Fruit fly (Drosophila melanogaster): ENCODE results near the gene Crag.

Gene Crag

dm6 chrX:8558762-8559172 lies 33.1 kb upstream of the Crag start, which contains the start of gene IntS4 (continued):
- peak; percentile 87 for TF ChIP-seq Opbp (GFP tag; IDR thresholded peaks at IDR 0.05; ENCODE audit: partially characterized antibody)
- TF ChIP-seq CG7928 (GFP tag; optimal IDR thresholded peaks at IDR 0.05): peak; percentile 19
- TF ChIP-seq CG18011 (GFP tag; optimal IDR thresholded peaks at IDR 0.05): peak; percentile 1
- peak; percentile 34; the same call in 1 of the 2 replicates for TF ChIP-seq CG31224 (GFP tag; IDR thresholded peaks at IDR 0.05)
- TF ChIP-seq org-1 (GFP tag; optimal IDR thresholded peaks at IDR 0.05): no peak
- no peak for TF ChIP-seq sc (optimal IDR thresholded peaks at IDR 0.05)
- TF ChIP-seq sc (GFP tag; optimal IDR thresholded peaks at IDR 0.05): peak; percentile 24
- TF ChIP-seq rib (GFP tag; IDR thresholded peaks at IDR 0.05): 0 out of 2 replicates have a peak, but pooled peaks have one; percentile 35
- peak; percentile 62 for TF ChIP-seq CG8290 (GFP tag; optimal IDR thresholded peaks at IDR 0.05)
- peak; percentile 11 to 57 for TF ChIP-seq CG8290 (tag; optimal IDR thresholded peaks at IDR 0.05)
- TF ChIP-seq CG34422 (GFP tag; IDR thresholded peaks at IDR 0.05): peak; percentile 41; the same call in 1 of the 3 replicates
- TF ChIP-seq tna (GFP tag; IDR thresholded peaks at IDR 0.05; ENCODE audit: partially characterized antibody): peak; percentile 85; the same call in 1 of the 2 replicates
- no peak for TF ChIP-seq CG43689 (GFP tag; IDR thresholded peaks at IDR 0.05)
- TF ChIP-seq CG5953 (GFP tag; IDR thresholded peaks at IDR 0.05): no peak
- peak; percentile 17 for TF ChIP-seq Sin3A (optimal IDR thresholded peaks at IDR 0.05)
- peak; percentile 83; the same call in 1 of the 2 replicates for TF ChIP-seq nerfin-2 (GFP tag; IDR thresholded peaks at IDR 0.05; ENCODE audit: partially characterized antibody)
- no peak for TF ChIP-seq abd-A (tag; optimal IDR thresholded peaks at IDR 0.05)
- TF ChIP-seq sima (GFP tag; optimal IDR thresholded peaks at IDR 0.05): no peak
- TF ChIP-seq Lim3 (GFP tag; IDR thresholded peaks at IDR 0.05): no peak
- no peak for TF ChIP-seq nau (GFP tag; optimal IDR thresholded peaks at IDR 0.05)
- TF ChIP-seq zfh1 (GFP tag; IDR thresholded peaks at IDR 0.05): peak; percentile 50; the same call in 1 of the 3 replicates
- no peak for TF ChIP-seq Eip74EF (GFP tag; optimal IDR thresholded peaks at IDR 0.05)
- peak; percentile 94 for TF ChIP-seq vnd (GFP tag; IDR thresholded peaks at IDR 0.05; ENCODE audit: partially characterized antibody)
- TF ChIP-seq salm (tag; optimal IDR thresholded peaks at IDR 0.05): no peak
- TF ChIP-seq CG11247 (GFP tag; IDR thresholded peaks at IDR 0.05): 0 out of 2 replicates have a peak, but pooled peaks have one; percentile 52
- TF ChIP-seq Bteb2 (GFP tag; optimal IDR thresholded peaks at IDR 0.05): no peak
- TF ChIP-seq Poxn (GFP tag; IDR thresholded peaks at IDR 0.05): peak; percentile 26; the same call in 1 of the 2 replicates
- TF ChIP-seq ems (GFP tag; optimal IDR thresholded peaks at IDR 0.05): peak; percentile 46
- TF ChIP-seq CG2120 (GFP tag; optimal IDR thresholded peaks at IDR 0.05): peak; percentile 79
- peak; percentile 34 for TF ChIP-seq Dad (GFP tag; optimal IDR thresholded peaks at IDR 0.05)
- peak; percentile 42 for TF ChIP-seq jumu (GFP tag; optimal IDR thresholded peaks at IDR 0.05)
- no peak for TF ChIP-seq pros (GFP tag; optimal IDR thresholded peaks at IDR 0.05)

dm6 chrX:8560087-8560999 lies 31.5 kb upstream of the Crag start, which contains the start of the genes CG12112 and Trf4-1:
CG12112 (minus strand) TSS chrX:8560192.
Trf4-1 (plus strand) TSS chrX:8560322.
- TF ChIP-seq tio (GFP tag; optimal IDR thresholded peaks at IDR 0.05): peak; percentile 1
- TF ChIP-seq CG16779 (GFP tag; IDR thresholded peaks at IDR 0.05): no peak
- no peak for TF ChIP-seq odd (GFP tag; optimal IDR thresholded peaks at IDR 0.05)
- no peak for TF ChIP-seq CG10565 (GFP tag; optimal IDR thresholded peaks at IDR 0.05)
- no peak for TF ChIP-seq CG4360 (GFP tag; IDR thresholded peaks at IDR 0.05)
- TF ChIP-seq CG32532 (GFP tag; IDR thresholded peaks at IDR 0.05): no peak; the same call in 1 of the 2 replicates
- TF ChIP-seq Dek (tag; optimal IDR thresholded peaks at IDR 0.05): peak; percentile 3
- TF ChIP-seq H15 (GFP tag; IDR thresholded peaks at IDR 0.05): no peak
- peak; percentile 11 for TF ChIP-seq CG12104 (GFP tag; optimal IDR thresholded peaks at IDR 0.05)
- no peak for TF ChIP-seq CG11456 (GFP tag; IDR thresholded peaks at IDR 0.05)
- TF ChIP-seq CG11093 (GFP tag; IDR thresholded peaks at IDR 0.05): no peak
- 0 out of 2 replicates have a peak, but pooled peaks have one; percentile 38 for TF ChIP-seq MBD-R2 (GFP tag; IDR thresholded peaks at IDR 0.05)
- TF ChIP-seq CG4328 (GFP tag; optimal IDR thresholded peaks at IDR 0.05): no peak
- TF ChIP-seq CG8924 (tag; optimal IDR thresholded peaks at IDR 0.05): peak; percentile 52
- TF ChIP-seq CG2199 (GFP tag; IDR thresholded peaks at IDR 0.05): no peak
- TF ChIP-seq CG6813 (GFP tag; optimal IDR thresholded peaks at IDR 0.05): no peak
- no peak for TF ChIP-seq CG12071 (GFP tag; optimal IDR thresholded peaks at IDR 0.05)
- TF ChIP-seq tup (GFP tag; optimal IDR thresholded peaks at IDR 0.05): no peak
- no peak for TF ChIP-seq CG17568 (GFP tag; optimal IDR thresholded peaks at IDR 0.05)

Data from whole organism, embryonic.